Fruit fly (Drosophila melanogaster): ENCODE data around the gene rdgB.

DNA sequence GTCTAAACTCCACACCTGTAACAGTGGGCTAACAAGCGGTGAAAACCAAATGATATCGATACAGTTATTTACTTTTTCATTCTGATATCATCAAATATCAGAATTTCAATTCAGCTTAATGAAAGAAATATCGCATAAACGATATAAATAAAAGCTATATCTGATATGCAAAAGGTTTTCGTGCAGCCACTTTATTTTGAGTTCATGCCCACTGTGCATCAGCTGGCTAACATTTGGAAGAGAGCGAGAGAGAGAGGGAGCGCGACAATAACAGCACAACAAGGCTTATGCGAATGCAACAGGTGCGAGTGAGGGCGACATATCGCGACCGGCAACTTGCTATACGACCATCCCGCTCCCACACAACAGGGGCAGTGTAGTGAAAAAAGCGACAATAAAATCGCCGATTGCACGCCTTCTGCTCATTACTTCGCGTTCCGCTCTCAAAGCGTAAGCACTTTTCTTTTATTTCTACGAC lies 23.1 kb upstream of the rdgB start, which contains the start of gene CG11151:
- TF ChIP-seq Stat92E (GFP tag; optimal IDR thresholded peaks at IDR 0.05) (peak in 1 of 3 experiments; percentile 92), HmgD (GFP tag; optimal IDR thresholded peaks at IDR 0.05) (peak; percentile 93), ATbp (GFP tag; optimal IDR thresholded peaks at IDR 0.05) (peak; percentile 96), shn (GFP tag; optimal IDR thresholded peaks at IDR 0.05) (peak; percentile 98), CG17612 (GFP tag; IDR thresholded peaks at IDR 0.05) (peak; percentile 90), stc (GFP tag; IDR thresholded peaks at IDR 0.05) (peak; percentile 94), h (optimal IDR thresholded peaks at IDR 0.05) (no peak), CG11085 (GFP tag; IDR thresholded peaks at IDR 0.05) (peak; percentile 92), CG11695 (GFP tag; IDR thresholded peaks at IDR 0.05) (peak; percentile 96), CG10543 (GFP tag; optimal IDR thresholded peaks at IDR 0.05) (peak; percentile 97), CG10431 (GFP tag; optimal IDR thresholded peaks at IDR 0.05) (peak; percentile 86)
